Fruit fly (Drosophila melanogaster) whole organism, embryonic: ENCODE data around the gene Osi17.
A peak's percentile ranks its signal among the peaks of the same experiment; 100 is the strongest.

Source experiments
- CG10366 ChIP-seq: fragments of 200-800 bp; sonication (Bioruptor generic); IDR thresholded peaks from 2 replicates; pipeline ENCODE4 v1.3.6; 2022; ENCODE audit warnings: missing biosample characterization, missing genetic modification characterization
- CG11247 ChIP-seq: fragments of 200-800 bp; sonication (Bioruptor generic); IDR thresholded peaks from 2 replicates; pipeline ENCODE4 v1.3.6; 2022; ENCODE audit warnings: missing biosample characterization, missing genetic modification characterization
- CG11398 ChIP-seq: fragments of 200-800 bp; sonication (Bioruptor generic); optimal IDR thresholded peaks from 2 replicates; lab custom pipeline; 2016; ENCODE audit warnings: missing biosample characterization, missing genetic modification characterization
- CG11695 ChIP-seq: fragments of 200-800 bp; sonication (Bioruptor generic); IDR thresholded peaks from 3 replicates; pipeline ENCODE4 v1.3.6; 2022; ENCODE audit warnings: missing biosample characterization, missing genetic modification characterization
- CG15073 ChIP-seq: fragments of 200-800 bp; sonication (Bioruptor generic); optimal IDR thresholded peaks from 2 replicates; lab custom pipeline; 2016; ENCODE audit warnings: missing biosample characterization, missing genetic modification characterization
- CG17829 ChIP-seq: fragments of 200-800 bp; optimal IDR thresholded peaks from 2 replicates; lab custom pipeline; 2019; ENCODE audit warnings: missing biosample characterization, mild to moderate bottlenecking, missing genetic modification characterization, moderate library complexity
- CG1792 ChIP-seq: fragments of 200-800 bp; sonication (Bioruptor generic); optimal IDR thresholded peaks from 2 replicates; lab custom pipeline; 2016; ENCODE audit warnings: missing biosample characterization, missing genetic modification characterization
- CG2129 ChIP-seq: fragments of 200-800 bp; sonication (Bioruptor generic); IDR thresholded peaks from 2 replicates; pipeline ENCODE4 v1.3.6; 2022; ENCODE audit warnings: missing biosample characterization, missing genetic modification characterization; ENCODE audit not compliant: partially characterized antibody
- CG2202 ChIP-seq: fragments of 200-800 bp; sonication (Bioruptor generic); optimal IDR thresholded peaks from 2 replicates; lab custom pipeline; 2018; ENCODE audit warnings: missing biosample characterization, mild to moderate bottlenecking, missing genetic modification characterization
- CG2678 ChIP-seq: fragments of 200-800 bp; sonication (Bioruptor generic); optimal IDR thresholded peaks from 3 replicates; lab custom pipeline; 2019; ENCODE audit warnings: missing biosample characterization, mild to moderate bottlenecking, missing genetic modification characterization, moderate library complexity
- CG3407 ChIP-seq: fragments of 200-800 bp; sonication (Bioruptor generic); optimal IDR thresholded peaks from 2 replicates; lab custom pipeline; 2018; ENCODE audit warnings: missing biosample characterization, mild to moderate bottlenecking, missing genetic modification characterization
- CG34224 ChIP-seq: fragments of 200-800 bp; sonication (Bioruptor generic); IDR thresholded peaks from 3 replicates; pipeline ENCODE4 v1.3.6; 2022; ENCODE audit warnings: missing biosample characterization, missing genetic modification characterization; ENCODE audit not compliant: partially characterized antibody
- CG4360 ChIP-seq: fragments of 200-800 bp; sonication (Bioruptor generic); IDR thresholded peaks from 2 replicates; pipeline ENCODE4 v1.3.6; 2022; ENCODE audit warnings: missing biosample characterization, missing genetic modification characterization
- CG4854 ChIP-seq: fragments of 200-800 bp; sonication (Bioruptor generic); optimal IDR thresholded peaks from 2 replicates; lab custom pipeline; 2016; ENCODE audit warnings: missing biosample characterization, missing genetic modification characterization, inconsistent platforms
- CG6689 ChIP-seq: fragments of 200-800 bp; sonication (Bioruptor generic); IDR thresholded peaks from 2 replicates; pipeline ENCODE4 v1.3.6; 2022; ENCODE audit warnings: missing biosample characterization, missing genetic modification characterization
- CG7928 ChIP-seq: fragments of 200-800 bp; sonication (Bioruptor generic); optimal IDR thresholded peaks from 2 replicates; lab custom pipeline; 2017; ENCODE audit warnings: missing biosample characterization, mild to moderate bottlenecking, missing genetic modification characterization
- CG8281 ChIP-seq: fragments of 200-800 bp; sonication (Bioruptor generic); optimal IDR thresholded peaks from 2 replicates; lab custom pipeline; 2018; ENCODE audit warnings: missing biosample characterization, mild to moderate bottlenecking, missing genetic modification characterization, moderate library complexity
- CG8765 ChIP-seq: fragments of 200-800 bp; sonication (Bioruptor generic); IDR thresholded peaks from 2 replicates; pipeline ENCODE4 v1.3.6; 2022; ENCODE audit warnings: missing biosample characterization, missing genetic modification characterization
- Dad ChIP-seq: fragments of 200-800 bp; sonication (Bioruptor generic); optimal IDR thresholded peaks from 3 replicates; lab custom pipeline; 2016; ENCODE audit warnings: missing biosample characterization, missing genetic modification characterization
- Dbx ChIP-seq: fragments of 200-800 bp; sonication (Bioruptor generic); IDR thresholded peaks from 3 replicates; pipeline ENCODE4 v1.3.6; 2022; ENCODE audit warnings: missing biosample characterization, missing genetic modification characterization
- Gsc ChIP-seq: fragments of 200-800 bp; sonication (Bioruptor generic); IDR thresholded peaks from 2 replicates; pipeline ENCODE4 v1.3.6; 2022; ENCODE audit warnings: missing biosample characterization, missing genetic modification characterization
- Hand ChIP-seq: fragments of 200-800 bp; sonication (Bioruptor generic); optimal IDR thresholded peaks from 2 replicates; lab custom pipeline; 2017; ENCODE audit warnings: mild to moderate bottlenecking, missing biosample characterization, missing genetic modification reagents, missing genetic modification characterization
- MESR4 ChIP-seq: fragments of 200-800 bp; sonication (Bioruptor generic); optimal IDR thresholded peaks from 2 replicates; lab custom pipeline; 2018; ENCODE audit warnings: missing biosample characterization, mild to moderate bottlenecking, missing genetic modification characterization, moderate library complexity
- Myb ChIP-seq: fragments of 200-800 bp; sonication (Bioruptor generic); optimal IDR thresholded peaks from 2 replicates; lab custom pipeline; 2016; ENCODE audit warnings: missing biosample characterization, missing genetic modification characterization
- Nf-YC ChIP-seq: fragments of 200-800 bp; optimal IDR thresholded peaks from 3 replicates; lab custom pipeline; 2019; ENCODE audit warnings: missing biosample characterization, mild to moderate bottlenecking, missing genetic modification characterization, moderate library complexity
- PHDP ChIP-seq: fragments of 200-800 bp; sonication (Bioruptor generic); optimal IDR thresholded peaks from 3 replicates; lab custom pipeline; 2018; ENCODE audit warnings: missing biosample characterization, mild to moderate bottlenecking, missing genetic modification characterization, moderate library complexity
- Sox102F ChIP-seq: fragments of 200-800 bp; sonication (Bioruptor generic); optimal IDR thresholded peaks from 2 replicates; lab custom pipeline; 2018; ENCODE audit warnings: missing biosample characterization, mild to moderate bottlenecking, missing genetic modification characterization, moderate library complexity
- Sry-δ ChIP-seq: fragments of 200-800 bp; sonication (Bioruptor generic); optimal IDR thresholded peaks from 2 replicates; lab custom pipeline; 2016; ENCODE audit warnings: missing biosample characterization, missing genetic modification characterization
- Taf1 ChIP-seq: fragments of 200-800 bp; sonication (Bioruptor generic); IDR thresholded peaks from 2 replicates; pipeline ENCODE4 v1.3.6; 2022; ENCODE audit warnings: missing biosample characterization, missing genetic modification characterization
- Xbp1 ChIP-seq: fragments of 200-800 bp; sonication (Bioruptor generic); optimal IDR thresholded peaks from 3 replicates; lab custom pipeline; 2016; ENCODE audit warnings: missing biosample characterization, mild to moderate bottlenecking, missing genetic modification characterization
- amos ChIP-seq: fragments of 200-800 bp; sonication (Bioruptor generic); IDR thresholded peaks from 2 replicates; pipeline ENCODE4 v1.3.6; 2022; ENCODE audit warnings: missing biosample characterization, missing genetic modification characterization; ENCODE audit not compliant: partially characterized antibody
- bowl ChIP-seq: fragments of 200-800 bp; sonication (Bioruptor generic); IDR thresholded peaks from 2 replicates; pipeline ENCODE4 v1.3.6; 2022; ENCODE audit warnings: missing biosample characterization, missing genetic modification characterization
- cad ChIP-seq: fragments of >200 bp; optimal IDR thresholded peaks from 2 replicates; lab custom pipeline; 2017; ENCODE audit warnings: missing biosample characterization, missing genetic modification characterization
- corto ChIP-seq: fragments of 200-800 bp; sonication (Bioruptor generic); optimal IDR thresholded peaks from 2 replicates; lab custom pipeline; 2016; ENCODE audit warnings: missing biosample characterization, mild to moderate bottlenecking, missing genetic modification characterization, moderate library complexity
- crp ChIP-seq, 2 experiments: fragments of 200-800 bp; sonication (Bioruptor generic); optimal IDR thresholded peaks; 2 replicates in 1 of 2; 3 replicates in 1 of 2; lab custom pipeline; 2017; ENCODE audit warnings: missing biosample characterization in 2 of 2, missing genetic modification characterization in 2 of 2, mild to moderate bottlenecking in 1 of 2, moderate library complexity in 1 of 2
- dpn ChIP-seq, 2 experiments: fragments of 200-800 bp; sonication (Bioruptor generic); optimal IDR thresholded peaks; 3 replicates each; lab custom pipeline; 2016; ENCODE audit warnings: missing biosample characterization in 2 of 2, missing genetic modification characterization in 2 of 2
- eve ChIP-seq, 2 experiments: fragments of >200 bp; optimal IDR thresholded peaks; 2 replicates each; lab custom pipeline; 2017; ENCODE audit warnings: missing biosample characterization in 2 of 2, missing genetic modification characterization in 2 of 2
- fd102C ChIP-seq: fragments of 200-800 bp; sonication (Bioruptor generic); optimal IDR thresholded peaks from 2 replicates; lab custom pipeline; 2018; ENCODE audit warnings: missing biosample characterization, mild to moderate bottlenecking, missing genetic modification characterization, moderate library complexity
- gsb-n ChIP-seq: fragments of 200-800 bp; sonication (Bioruptor generic); optimal IDR thresholded peaks from 3 replicates; lab custom pipeline; 2018; ENCODE audit warnings: missing biosample characterization, mild to moderate bottlenecking, missing genetic modification characterization
- ham ChIP-seq: fragments of 200-800 bp; sonication (Bioruptor generic); IDR thresholded peaks from 2 replicates; pipeline ENCODE4 v1.3.6; 2022; ENCODE audit warnings: missing biosample characterization, missing genetic modification characterization
- ken ChIP-seq: fragments of 200-800 bp; sonication (Bioruptor generic); IDR thresholded peaks from 3 replicates; pipeline ENCODE4 v1.3.6; 2022; ENCODE audit warnings: missing biosample characterization, missing genetic modification characterization
- lilli ChIP-seq: fragments of 200-800 bp; sonication (Bioruptor generic); optimal IDR thresholded peaks from 3 replicates; lab custom pipeline; 2016; ENCODE audit warnings: missing biosample characterization, missing genetic modification characterization
- odd ChIP-seq: fragments of 200-800 bp; sonication (Bioruptor generic); optimal IDR thresholded peaks from 2 replicates; lab custom pipeline; 2017; ENCODE audit warnings: missing biosample characterization, mild to moderate bottlenecking, missing genetic modification characterization
- phol ChIP-seq: fragments of 200-800 bp; sonication (Bioruptor generic); optimal IDR thresholded peaks from 3 replicates; lab custom pipeline; 2018; ENCODE audit warnings: missing biosample characterization, mild to moderate bottlenecking, missing genetic modification characterization, moderate library complexity
- pros ChIP-seq: fragments of 200-800 bp; sonication (Bioruptor generic); optimal IDR thresholded peaks from 3 replicates; lab custom pipeline; 2019; ENCODE audit warnings: missing biosample characterization, mild to moderate bottlenecking, missing genetic modification characterization, moderate library complexity
- sr ChIP-seq: fragments of 200-800 bp; sonication (Bioruptor generic); IDR thresholded peaks from 3 replicates; pipeline ENCODE4 v1.3.6; 2022; ENCODE audit warnings: missing biosample characterization, missing genetic modification characterization
- unc-4 ChIP-seq: fragments of 200-800 bp; sonication (Bioruptor generic); IDR thresholded peaks from 2 replicates; pipeline ENCODE4 v1.3.6; 2022; ENCODE audit warnings: missing biosample characterization, missing genetic modification characterization; ENCODE audit not compliant: partially characterized antibody
- usp ChIP-seq: fragments of >200 bp; optimal IDR thresholded peaks from 2 replicates; lab custom pipeline; 2017; ENCODE audit warnings: missing biosample characterization, missing genetic modification characterization
- z ChIP-seq: fragments of 200-800 bp; sonication (Bioruptor generic); IDR thresholded peaks from 3 replicates; pipeline ENCODE4 v1.3.6; 2022; ENCODE audit warnings: missing biosample characterization, missing genetic modification characterization
- zen ChIP-seq: fragments of 200-800 bp; sonication (Bioruptor generic); optimal IDR thresholded peaks from 3 replicates; lab custom pipeline; 2018; ENCODE audit warnings: missing biosample characterization, mild to moderate bottlenecking, missing genetic modification characterization, moderate library complexity

Osi17 gene

dm6 chr3R:6353624-6354352 is 42.2 kb downstream of the Osi17 start (continued):
- TF ChIP-seq CG10366 (GFP tag; lab: Robert Waterston, UW) (peak; percentile 39), cad (GFP tag; lab: Kevin White, UChicago) (no peak), lilli (GFP tag; lab: Kevin White, UChicago) (peak; percentile 75), Sox102F (GFP tag; lab: Kevin White, UChicago) (peak; percentile 92), zen (no peak), CG2678 (tag; lab: Kevin White, UChicago) (no peak), Gsc (GFP tag; lab: Robert Waterston, UW) (peak; percentile 23; the same call in 1 of the 2 replicates), amos (GFP tag; lab: Robert Waterston, UW) (no peak), CG11695 (GFP tag; lab: Robert Waterston, UW) (peak; percentile 80), CG2129 (GFP tag; lab: Robert Waterston, UW) (no peak), Taf1 (0 out of 2 replicates have a peak, but pooled peaks have one; percentile 10), CG4854 (GFP tag; lab: Kevin White, UChicago) (peak; percentile 41), dpn (GFP tag; optimal IDR thresholded peaks at IDR 0.05; lab: Kevin White, UChicago) (peak; percentile 52 to 70), Xbp1 (GFP tag; lab: Kevin White, UChicago) (peak; percentile 83), Dbx (no peak), unc-4 (GFP tag; lab: Robert Waterston, UW) (no peak), CG2202 (tag; lab: Kevin White, UChicago) (no peak), Sry-δ (GFP tag; lab: Kevin White, UChicago) (peak; percentile 17), CG11247 (GFP tag; lab: Robert Waterston, UW) (no peak), usp (no peak), crp (GFP tag; optimal IDR thresholded peaks at IDR 0.05; lab: Kevin White, UChicago) (peak in 1 of 2 experiments; percentile 37), sr (GFP tag; lab: Robert Waterston, UW) (peak; percentile 72), Myb (GFP tag; lab: Kevin White, UChicago) (peak; percentile 35), CG1792 (peak; percentile 60), CG3407 (no peak), ken (GFP tag; lab: Robert Waterston, UW) (peak; percentile 21; the same call in 1 of the 3 replicates), CG34224 (GFP tag; lab: Robert Waterston, UW) (no peak), ham (GFP tag; lab: Robert Waterston, UW) (no peak), Hand (GFP tag; lab: Kevin White, UChicago) (peak; percentile 66), CG8281 (tag; lab: Kevin White, UChicago) (no peak), z (GFP tag; lab: Robert Waterston, UW) (peak; percentile 79), bowl (GFP tag; lab: Robert Waterston, UW) (no peak), gsb-n (tag; lab: Kevin White, UChicago) (no peak), Dad (peak; percentile 30), CG15073 (GFP tag; lab: Kevin White, UChicago) (peak; percentile 14), CG8765 (GFP tag; lab: Robert Waterston, UW) (no peak), odd (GFP tag; lab: Kevin White, UChicago) (peak; percentile 80), PHDP (tag; lab: Kevin White, UChicago) (peak; percentile 89), CG6689 (GFP tag; lab: Robert Waterston, UW) (peak; percentile 84), eve (GFP tag; optimal IDR thresholded peaks at IDR 0.05; lab: Kevin White, UChicago) (no peak), CG11398 (GFP tag; lab: Kevin White, UChicago) (no peak), CG17829 (tag; lab: Kevin White, UChicago) (peak; percentile 81), CG4360 (no peak), pros (GFP tag; lab: Kevin White, UChicago) (no peak), fd102C (GFP tag; lab: Kevin White, UChicago) (no peak), MESR4 (GFP tag; lab: Kevin White, UChicago) (no peak), corto (GFP tag; lab: Kevin White, UChicago) (no peak), CG7928 (peak; percentile 2), Nf-YC (tag; lab: Kevin White, UChicago) (no peak), phol (tag; lab: Kevin White, UChicago) (peak; percentile 90)
